Fruit fly (Drosophila melanogaster) whole organism, embryonic: ENCODE data around the gene Cap-D2.
A peak's percentile ranks its signal among the peaks of the same experiment; 100 is the strongest.

ENCODE experiments used
- C15 ChIP-seq: fragments of 200-800 bp; sonication (Bioruptor generic); IDR thresholded peaks from 3 replicates; pipeline ENCODE4 v1.3.6; 2022; ENCODE audit warnings: missing biosample characterization, missing genetic modification characterization
- CG10321 ChIP-seq: fragments of 200-800 bp; sonication (Bioruptor generic); IDR thresholded peaks from 2 replicates; pipeline ENCODE4 v1.3.6; 2022; ENCODE audit warnings: missing biosample characterization, missing genetic modification characterization
- CG10979 ChIP-seq: fragments of 200-800 bp; sonication (Bioruptor generic); optimal IDR thresholded peaks from 2 replicates; lab custom pipeline; 2018; ENCODE audit warnings: missing biosample characterization, mild to moderate bottlenecking, missing genetic modification characterization, moderate library complexity
- CG11085 ChIP-seq: fragments of 200-800 bp; sonication (Bioruptor generic); IDR thresholded peaks from 2 replicates; pipeline ENCODE4 v1.3.6; 2022; ENCODE audit warnings: missing biosample characterization, missing genetic modification characterization
- CG11456 ChIP-seq: fragments of 200-800 bp; sonication (Bioruptor generic); IDR thresholded peaks from 3 replicates; pipeline ENCODE4 v1.3.6; 2022; ENCODE audit warnings: missing biosample characterization, missing genetic modification characterization
- CG11504 ChIP-seq: fragments of 200-800 bp; sonication (Bioruptor generic); optimal IDR thresholded peaks from 3 replicates; lab custom pipeline; 2019; ENCODE audit warnings: missing biosample characterization, mild to moderate bottlenecking, missing genetic modification characterization, moderate library complexity
- CG14965 ChIP-seq: fragments of 200-800 bp; sonication (Bioruptor generic); optimal IDR thresholded peaks from 2 replicates; lab custom pipeline; 2016; ENCODE audit warnings: missing biosample characterization, missing genetic modification characterization, borderline replicate concordance
- CG15073 ChIP-seq: fragments of 200-800 bp; sonication (Bioruptor generic); optimal IDR thresholded peaks from 2 replicates; lab custom pipeline; 2016; ENCODE audit warnings: missing biosample characterization, missing genetic modification characterization
- CG18011 ChIP-seq: fragments of 200-800 bp; sonication (Bioruptor generic); optimal IDR thresholded peaks from 2 replicates; lab custom pipeline; 2017; ENCODE audit warnings: missing biosample characterization, missing genetic modification characterization, mild to moderate bottlenecking, moderate library complexity, missing genotype
- CG2129 ChIP-seq: fragments of 200-800 bp; sonication (Bioruptor generic); IDR thresholded peaks from 2 replicates; pipeline ENCODE4 v1.3.6; 2022; ENCODE audit warnings: missing biosample characterization, missing genetic modification characterization; ENCODE audit not compliant: partially characterized antibody
- CG30431 ChIP-seq: fragments of 200-800 bp; sonication (Bioruptor generic); optimal IDR thresholded peaks from 2 replicates; lab custom pipeline; 2017; ENCODE audit warnings: missing biosample characterization, missing genetic modification characterization
- CG4282 ChIP-seq: fragments of 200-800 bp; sonication (Bioruptor generic); optimal IDR thresholded peaks from 2 replicates; lab custom pipeline; 2016; ENCODE audit warnings: missing biosample characterization, missing genetic modification characterization
- CG4328 ChIP-seq: fragments of 200-800 bp; sonication (Bioruptor generic); optimal IDR thresholded peaks from 3 replicates; lab custom pipeline; 2017; ENCODE audit warnings: missing biosample characterization, missing genetic modification reagents, missing genetic modification characterization
- CG4617 ChIP-seq: fragments of 200-800 bp; sonication (Bioruptor generic); optimal IDR thresholded peaks from 3 replicates; lab custom pipeline; 2016; ENCODE audit warnings: missing biosample characterization, missing genetic modification characterization, borderline replicate concordance
- CG9797 ChIP-seq: fragments of 200-800 bp; sonication (Bioruptor generic); optimal IDR thresholded peaks from 3 replicates; lab custom pipeline; 2018; ENCODE audit warnings: missing biosample characterization, mild to moderate bottlenecking, missing genetic modification characterization
- CG9932 ChIP-seq: fragments of 200-800 bp; sonication (Bioruptor generic); IDR thresholded peaks from 2 replicates; pipeline ENCODE4 v1.3.6; 2022; ENCODE audit warnings: missing biosample characterization, missing genetic modification characterization
- D19A ChIP-seq: fragments of 200-800 bp; optimal IDR thresholded peaks from 3 replicates; lab custom pipeline; 2019; ENCODE audit warnings: missing biosample characterization, mild to moderate bottlenecking, missing genetic modification characterization, moderate library complexity
- H15 ChIP-seq: fragments of 200-800 bp; sonication (Bioruptor generic); IDR thresholded peaks from 3 replicates; pipeline ENCODE4 v1.3.6; 2022; ENCODE audit warnings: missing biosample characterization, missing genetic modification characterization
- MBD-R2 ChIP-seq: fragments of 200-800 bp; sonication (Bioruptor generic); IDR thresholded peaks from 2 replicates; pipeline ENCODE4 v1.3.6; 2022; ENCODE audit warnings: missing biosample characterization, missing genetic modification characterization
- Myb ChIP-seq: fragments of 200-800 bp; sonication (Bioruptor generic); optimal IDR thresholded peaks from 2 replicates; lab custom pipeline; 2016; ENCODE audit warnings: missing biosample characterization, missing genetic modification characterization
- Neu2 ChIP-seq: fragments of 200-800 bp; sonication (Bioruptor generic); optimal IDR thresholded peaks from 3 replicates; lab custom pipeline; 2016; ENCODE audit warnings: missing biosample characterization, missing genetic modification characterization, borderline replicate concordance
- Nf-YB ChIP-seq: fragments of 200-800 bp; sonication (Bioruptor generic); optimal IDR thresholded peaks from 3 replicates; lab custom pipeline; 2019; ENCODE audit warnings: missing biosample characterization, mild to moderate bottlenecking, missing genetic modification characterization, moderate library complexity
- Nf-YC ChIP-seq: fragments of 200-800 bp; optimal IDR thresholded peaks from 3 replicates; lab custom pipeline; 2019; ENCODE audit warnings: missing biosample characterization, mild to moderate bottlenecking, missing genetic modification characterization, moderate library complexity
- Rfx ChIP-seq: fragments of 200-800 bp; sonication (Bioruptor generic); IDR thresholded peaks from 2 replicates; pipeline ENCODE4 v1.3.6; 2022; ENCODE audit warnings: missing biosample characterization, missing genetic modification characterization
- Sry-δ ChIP-seq: fragments of 200-800 bp; sonication (Bioruptor generic); optimal IDR thresholded peaks from 2 replicates; lab custom pipeline; 2016; ENCODE audit warnings: missing biosample characterization, missing genetic modification characterization
- Trl ChIP-seq, 3 experiments: fragments of >200 bp in 2 of 3; fragments of 200-800 bp in 1 of 3; sonication (Bioruptor generic) in 1 of 3; optimal IDR thresholded peaks; 2 replicates in 1 of 3; 3 replicates in 2 of 3; lab custom pipeline; 2016 to 2017; ENCODE audit warnings: missing biosample characterization in 1 of 3, missing genetic modification characterization in 1 of 3
- bab2 ChIP-seq: fragments of 200-800 bp; sonication (Bioruptor generic); optimal IDR thresholded peaks from 2 replicates; lab custom pipeline; 2016; ENCODE audit warnings: missing biosample characterization, missing genetic modification characterization
- bigmax ChIP-seq: fragments of 200-800 bp; sonication (Bioruptor generic); optimal IDR thresholded peaks from 2 replicates; lab custom pipeline; 2018; ENCODE audit warnings: missing biosample characterization, mild to moderate bottlenecking, missing genetic modification characterization
- chif ChIP-seq, 2 experiments: fragments of 200-800 bp; sonication (Bioruptor generic); optimal IDR thresholded peaks; 3 replicates each; lab custom pipeline; 2016; ENCODE audit warnings: missing biosample characterization in 2 of 2, missing genetic modification characterization in 2 of 2
- chinmo ChIP-seq: fragments of 200-800 bp; sonication (Bioruptor generic); IDR thresholded peaks from 4 replicates; pipeline ENCODE4 v1.3.6; 2022; ENCODE audit warnings: missing biosample characterization, missing genetic modification characterization; ENCODE audit not compliant: partially characterized antibody
- chm ChIP-seq: fragments of 200-800 bp; sonication (Bioruptor generic); IDR thresholded peaks from 2 replicates; pipeline ENCODE4 v1.3.6; 2022; ENCODE audit warnings: missing biosample characterization, missing genetic modification characterization
- ci ChIP-seq: fragments of 200-800 bp; sonication (Bioruptor generic); IDR thresholded peaks from 3 replicates; pipeline ENCODE4 v1.3.6; 2022; ENCODE audit warnings: missing biosample characterization, missing genetic modification characterization
- croc ChIP-seq: fragments of 200-800 bp; sonication (Bioruptor generic); conservative IDR thresholded peaks from 3 replicates; pipeline ENCODE4 v1.3.6; 2022; ENCODE audit warnings: missing biosample characterization, missing genetic modification characterization
- crol ChIP-seq: fragments of 200-800 bp; sonication (Bioruptor generic); IDR thresholded peaks from 2 replicates; pipeline ENCODE4 v1.3.6; 2022; ENCODE audit warnings: missing biosample characterization, missing genetic modification characterization
- dmrt99B ChIP-seq: fragments of 200-800 bp; sonication (Bioruptor generic); optimal IDR thresholded peaks from 2 replicates; lab custom pipeline; 2018; ENCODE audit warnings: missing biosample characterization, mild to moderate bottlenecking, missing genetic modification characterization, moderate library complexity
- dysf ChIP-seq: fragments of 200-800 bp; sonication (Bioruptor generic); IDR thresholded peaks from 3 replicates; pipeline ENCODE4 v1.3.6; 2022; ENCODE audit warnings: missing biosample characterization, missing genetic modification characterization
- fd102C ChIP-seq: fragments of 200-800 bp; sonication (Bioruptor generic); optimal IDR thresholded peaks from 2 replicates; lab custom pipeline; 2018; ENCODE audit warnings: missing biosample characterization, mild to moderate bottlenecking, missing genetic modification characterization, moderate library complexity
- ftz-f1 ChIP-seq: fragments of 200-800 bp; sonication (Bioruptor generic); optimal IDR thresholded peaks from 2 replicates; lab custom pipeline; 2016; ENCODE audit warnings: missing biosample characterization, missing genetic modification characterization
- org-1 ChIP-seq: fragments of 200-800 bp; sonication (Bioruptor generic); optimal IDR thresholded peaks from 2 replicates; lab custom pipeline; 2017; ENCODE audit warnings: missing biosample characterization, missing genetic modification characterization
- phol ChIP-seq: fragments of 200-800 bp; sonication (Bioruptor generic); optimal IDR thresholded peaks from 3 replicates; lab custom pipeline; 2018; ENCODE audit warnings: missing biosample characterization, mild to moderate bottlenecking, missing genetic modification characterization, moderate library complexity
- rib ChIP-seq: fragments of 200-800 bp; sonication (Bioruptor generic); IDR thresholded peaks from 2 replicates; pipeline ENCODE4 v1.3.6; 2022; ENCODE audit warnings: missing biosample characterization, missing genetic modification characterization
- schlank ChIP-seq: fragments of 200-800 bp; sonication (Bioruptor generic); optimal IDR thresholded peaks from 2 replicates; lab custom pipeline; 2018; ENCODE audit warnings: missing biosample characterization, mild to moderate bottlenecking, missing genetic modification characterization
- sens ChIP-seq: fragments of 200-800 bp; sonication (Bioruptor generic); peaks from one replicate; lab custom pipeline; 2016; ENCODE audit warnings: missing biosample characterization, missing genetic modification characterization
- toy ChIP-seq: fragments of 200-800 bp; sonication (Bioruptor generic); IDR thresholded peaks from 2 replicates; pipeline ENCODE4 v1.3.6; 2022; ENCODE audit warnings: missing biosample characterization, missing genetic modification characterization
- ttk ChIP-seq: fragments of 200-800 bp; sonication (Bioruptor generic); IDR thresholded peaks from 2 replicates; pipeline ENCODE4 v2.1.2; 2022; ENCODE audit warnings: missing biosample characterization, missing genetic modification characterization
- wdn ChIP-seq: fragments of 200-800 bp; sonication (Bioruptor generic); IDR thresholded peaks from 2 replicates; pipeline ENCODE4 v1.3.6; 2022; ENCODE audit warnings: missing biosample characterization, missing genetic modification characterization
- yki ChIP-seq: fragments of >200 bp; optimal IDR thresholded peaks from 3 replicates; lab custom pipeline; 2018

Cap-D2 gene

dm6 chr3R:29689211-29689610 is 13.8 kb downstream of the Cap-D2 start, which contains the start of gene Obp99c:
TSS of gene Obp99c (minus strand) at chr3R:29689311.
- TF ChIP-seq toy (GFP tag; lab: Robert Waterston, UW) = no peak
- peak; percentile 19 for TF ChIP-seq dmrt99B (tag; lab: Kevin White, UChicago)
- TF ChIP-seq, all 482 proteins: peak for 1

dm6 chr3R:29689833-29690538 is 14.5 kb downstream of the Cap-D2 start:
- TF ChIP-seq CG10979 (tag; lab: Kevin White, UChicago) = peak; percentile 2
- no peak for TF ChIP-seq ftz-f1 (GFP tag; lab: Kevin White, UChicago)
- 0 out of 4 replicates have a peak, but pooled peaks have one; percentile 56 for TF ChIP-seq chinmo (GFP tag; lab: Robert Waterston, UW)
- peak; percentile 71 for TF ChIP-seq Nf-YC (tag; lab: Kevin White, UChicago)
- TF ChIP-seq CG11504 (tag; lab: Kevin White, UChicago) = peak; percentile 16
- no peak for TF ChIP-seq dysf (GFP tag; lab: Robert Waterston, UW)
- TF ChIP-seq ttk = peak; percentile 49; the same call in 1 of the 2 replicates
- peak; percentile 79 for TF ChIP-seq sens
- no peak for TF ChIP-seq rib
- peak; percentile 96 for TF ChIP-seq crol (GFP tag; lab: Robert Waterston, UW)
- peak in 1 of 2 experiments; percentile 1 for TF ChIP-seq Trl (optimal IDR thresholded peaks at IDR 0.05; lab: Kevin White, UChicago)
- TF ChIP-seq Trl (GFP tag; optimal IDR thresholded peaks at IDR 0.05; lab: Kevin White, UChicago) = no peak
- 0 out of 2 replicates have a peak, but pooled peaks have one; percentile 10 for TF ChIP-seq CG9932
- no peak for TF ChIP-seq wdn
- peak; percentile 93 for TF ChIP-seq D19A (tag; lab: Kevin White, UChicago)
- TF ChIP-seq Nf-YB (GFP tag; lab: Kevin White, UChicago) = peak; percentile 57
- TF ChIP-seq ci (GFP tag; lab: Robert Waterston, UW) = peak; percentile 17; the same call in 1 of the 3 replicates
- 0 out of 2 replicates have a peak, but pooled peaks have one; percentile 19 for TF ChIP-seq chm (GFP tag; lab: Robert Waterston, UW)
- TF ChIP-seq phol (tag; lab: Kevin White, UChicago) = peak; percentile 17

- TF ChIP-seq C15 (GFP tag; lab: Robert Waterston, UW) = no peak
- TF ChIP-seq MBD-R2 (GFP tag; lab: Robert Waterston, UW) = no peak
- TF ChIP-seq chif (GFP tag; optimal IDR thresholded peaks at IDR 0.05; lab: Kevin White, UChicago) = peak; percentile 4 to 46
- TF ChIP-seq bigmax = no peak
- peak; percentile 71 for TF ChIP-seq CG11504 (tag; lab: Kevin White, UChicago)
- TF ChIP-seq org-1 (GFP tag; lab: Kevin White, UChicago) = no peak
- no peak for TF ChIP-seq Trl (optimal IDR thresholded peaks at IDR 0.05; lab: Kevin White, UChicago)
- TF ChIP-seq Trl (GFP tag; optimal IDR thresholded peaks at IDR 0.05; lab: Kevin White, UChicago) = no peak
- no peak for TF ChIP-seq schlank (tag; lab: Kevin White, UChicago)
- TF ChIP-seq CG18011 (GFP tag; lab: Kevin White, UChicago) = no peak
- TF ChIP-seq yki (lab: Kevin White, UChicago) = no peak
- no peak for TF ChIP-seq Neu2 (GFP tag; lab: Kevin White, UChicago)
- TF ChIP-seq Sry-δ (GFP tag; lab: Kevin White, UChicago) = no peak
- TF ChIP-seq CG11085 (GFP tag; lab: Robert Waterston, UW) = no peak
- TF ChIP-seq CG30431 (GFP tag; lab: Kevin White, UChicago) = peak; percentile 8
- TF ChIP-seq Myb (GFP tag; lab: Kevin White, UChicago) = no peak
- no peak for TF ChIP-seq H15 (GFP tag; lab: Robert Waterston, UW)
- TF ChIP-seq croc (GFP tag; lab: Robert Waterston, UW) = peak; percentile 41; the same call in 1 of the 3 replicates
- TF ChIP-seq CG9797 = no peak
- TF ChIP-seq fd102C = no peak
- TF ChIP-seq Rfx (GFP tag; lab: Robert Waterston, UW) = no peak; the same call in 1 of the 2 replicates
- no peak for TF ChIP-seq CG15073
- TF ChIP-seq CG10321 = no peak
- no peak for TF ChIP-seq CG14965 (GFP tag; lab: Kevin White, UChicago)
- TF ChIP-seq CG2129 (GFP tag; lab: Robert Waterston, UW) = no peak
- TF ChIP-seq bab2 (GFP tag; lab: Kevin White, UChicago) = peak; percentile 28
- TF ChIP-seq CG11456 (GFP tag; lab: Robert Waterston, UW) = no peak
- TF ChIP-seq CG4282 (GFP tag; lab: Kevin White, UChicago) = no peak
- TF ChIP-seq CG4617 (GFP tag; lab: Kevin White, UChicago) = no peak
- TF ChIP-seq CG4328 (GFP tag; lab: Kevin White, UChicago) = no peak
These were observed 15.0 kb downstream of the Cap-D2 start for dm6 chr3R:29690539-29690852.
